Worm (Caenorhabditis elegans): Measurements from ENCODE around the gene otpl-7.

The otpl-7 gene

DNA sequence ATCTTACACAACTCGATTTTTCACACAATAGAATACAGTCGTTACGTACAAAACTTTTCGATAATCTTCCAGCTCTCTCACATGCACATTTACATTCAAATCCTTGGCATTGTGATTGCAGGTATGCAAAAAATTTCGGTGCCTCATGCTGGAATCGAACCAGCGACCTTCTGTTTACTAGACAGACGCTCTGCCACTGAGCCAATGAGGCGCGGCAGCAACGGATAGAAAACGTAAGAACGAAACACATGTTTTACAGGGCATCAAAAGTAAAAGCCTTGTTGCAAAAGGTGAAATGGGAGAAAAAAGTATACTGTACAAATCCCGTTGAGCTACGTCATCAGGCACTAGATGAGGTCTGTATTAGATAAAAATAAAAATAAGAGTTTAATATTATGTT is 25.3 kb upstream of the otpl-7 start (continued):
- TF ChIP-seq gei-8 (GFP tag; optimal IDR thresholded peaks at IDR 0.05) (peak; percentile 38), nhr-237 (tag; optimal IDR thresholded peaks at IDR 0.05) (no peak), lim-7 (GFP tag; IDR thresholded peaks at IDR 0.05) (peak; percentile 69), spr-1 (tag; optimal IDR thresholded peaks at IDR 0.05) (no peak), lin-1 (GFP tag; IDR thresholded peaks at IDR 0.05) (0 out of 2 replicates have a peak, but pooled peaks have one; percentile 11), F10B5.3 (tag; optimal IDR thresholded peaks at IDR 0.05) (no peak)

DNA sequence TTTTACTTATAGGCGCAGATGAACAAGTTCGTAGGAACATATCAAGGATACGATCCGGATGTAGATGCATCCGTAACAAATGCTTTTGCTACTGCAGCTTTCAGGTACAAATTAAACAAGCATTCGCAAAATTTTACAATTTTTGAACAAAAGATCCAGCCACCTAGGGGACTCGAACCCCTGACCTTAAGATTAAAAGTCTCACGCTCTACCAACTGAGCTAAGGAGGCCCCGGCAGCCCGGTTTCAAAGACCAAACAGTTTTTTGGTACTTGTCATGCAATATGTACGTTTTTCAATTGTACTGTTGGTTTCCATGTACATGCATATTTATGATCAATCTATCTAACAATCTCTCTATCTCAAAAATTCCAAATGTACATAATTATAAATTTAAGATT is 21.9 kb upstream of the otpl-7 start:
- TF ChIP-seq mdt-29 (GFP tag; IDR thresholded peaks at IDR 0.05) (no peak), set-16 (GFP tag; IDR thresholded peaks at IDR 0.05) (no peak), hlh-30 (tag; optimal IDR thresholded peaks at IDR 0.05; ENCODE audit: insufficient read depth) (no peak), nhr-28 (tag; optimal IDR thresholded peaks at IDR 0.05) (no peak), lir-3 (tag; optimal IDR thresholded peaks at IDR 0.05) (peak; percentile 15), nhr-25 (tag; optimal IDR thresholded peaks at IDR 0.05; ENCODE audit: borderline replicate concordance, insufficient read depth) (no peak), madf-9 (GFP tag; conservative IDR thresholded peaks at IDR 0.05) (no peak), snpc-1.2 (GFP tag; IDR thresholded peaks at IDR 0.05) (peak; percentile 52; the same call in 1 of the 2 replicates), daf-8 (GFP tag; IDR thresholded peaks at IDR 0.05) (0 out of 2 replicates have a peak, but pooled peaks have one; percentile 27), vab-7 (GFP tag; IDR thresholded peaks at IDR 0.05) (peak; percentile 42; the same call in 1 of the 2 replicates), hmg-1.1 (GFP tag; IDR thresholded peaks at IDR 0.05) (no peak), arid-1 (GFP tag; conservative IDR thresholded peaks at IDR 0.05) (peak; percentile 47; the same call in 1 of the 2 replicates), lsy-2 (tag; optimal IDR thresholded peaks at IDR 0.05) (no peak), unc-130 (GFP tag; optimal IDR thresholded peaks at IDR 0.05) (no peak), F26F4.8 (GFP tag; conservative IDR thresholded peaks at IDR 0.05) (peak; percentile 60; the same call in 1 of the 2 replicates), daf-19 (GFP tag; conservative IDR thresholded peaks at IDR 0.05) (peak; percentile 66; the same call in 1 of the 2 replicates), fos-1 (tag; optimal IDR thresholded peaks at IDR 0.05) (no peak), mxl-2 (GFP tag; conservative IDR thresholded peaks at IDR 0.05) (no peak), nhr-10 (tag; optimal IDR thresholded peaks at IDR 0.05) (no peak), dve-1 (tag; optimal IDR thresholded peaks at IDR 0.05; ENCODE audit: insufficient read depth) (no peak), Y75B8A.6 (GFP tag; IDR thresholded peaks at IDR 0.05) (no peak), ceh-44 (GFP tag; IDR thresholded peaks at IDR 0.05) (0 out of 2 replicates have a peak, but pooled peaks have one; percentile 44), zfp-2 (tag; optimal IDR thresholded peaks at IDR 0.05) (no peak), Y48G9A.11 (GFP tag; IDR thresholded peaks at IDR 0.05) (0 out of 2 replicates have a peak, but pooled peaks have one; percentile 40), tra-1 (GFP tag; IDR thresholded peaks at IDR 0.05) (no peak), dmd-6 (GFP tag; IDR thresholded peaks at IDR 0.05) (no peak), ceh-32 (tag; optimal IDR thresholded peaks at IDR 0.05; ENCODE audit: poor library complexity) (no peak), ceh-82 (tag; optimal IDR thresholded peaks at IDR 0.05) (no peak), dmd-8 (GFP tag; IDR thresholded peaks at IDR 0.05) (peak; percentile 92), zag-1 (tag; optimal IDR thresholded peaks at IDR 0.05) (no peak), lin-1 (GFP tag; IDR thresholded peaks at IDR 0.05) (no peak), snpc-4 (tag; optimal IDR thresholded peaks at IDR 0.05) (no peak), nhr-237 (tag; optimal IDR thresholded peaks at IDR 0.05) (no peak), F49E8.2 (tag; optimal IDR thresholded peaks at IDR 0.05; ENCODE audit: borderline replicate concordance) (no peak), zip-11 (GFP tag; IDR thresholded peaks at IDR 0.05) (no peak), pha-4 (GFP tag; IDR thresholded peaks at IDR 0.05) (peak; percentile 53; the same call in 1 of the 2 replicates), pha-4 (tag; optimal IDR thresholded peaks at IDR 0.05) (no peak), madf-5 (GFP tag; IDR thresholded peaks at IDR 0.05) (0 out of 4 replicates have a peak, but pooled peaks have one; percentile 51 to 66), spr-1 (tag; optimal IDR thresholded peaks at IDR 0.05) (no peak), ztf-7 (tag; optimal IDR thresholded peaks at IDR 0.05) (no peak), ctbp-1 (GFP tag; IDR thresholded peaks at IDR 0.05) (no peak), T26A8.4 (GFP tag; IDR thresholded peaks at IDR 0.05) (0 out of 2 replicates have a peak, but pooled peaks have one; percentile 39), egl-43 (GFP tag; IDR thresholded peaks at IDR 0.05) (peak; percentile 52; the same call in 1 of the 2 replicates), zfp-3 (GFP tag; conservative IDR thresholded peaks at IDR 0.05) (no peak), R02D3.7 (tag; optimal IDR thresholded peaks at IDR 0.05) (no peak)

Data from whole organism, L4 larva.